Fruit fly (Drosophila melanogaster): ENCODE measurements around the gene Pex3.

DNA sequence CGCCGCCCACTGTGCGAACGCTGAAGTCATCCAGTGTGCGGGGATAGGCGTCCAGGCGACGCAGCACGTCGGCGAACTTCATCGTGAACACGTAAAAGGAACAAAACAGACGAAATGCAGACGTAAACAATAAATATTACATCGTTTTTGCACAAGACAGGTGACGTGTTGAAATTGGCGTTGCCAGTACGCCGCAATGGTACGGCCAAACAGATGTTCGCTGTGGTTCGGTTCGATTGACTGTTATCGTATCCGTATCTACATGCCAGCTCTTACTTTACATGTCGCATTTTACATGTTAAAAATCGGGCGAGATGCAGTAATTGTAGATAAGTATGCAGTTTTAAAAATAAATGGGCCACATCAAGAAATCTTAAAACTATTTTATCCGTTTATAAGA lies 19.3 kb downstream of the Pex3 start, which contains the start of gene CG7011:
- TF ChIP-seq CG12605 (GFP tag; IDR thresholded peaks at IDR 0.05), result no peak
- no peak for TF ChIP-seq Pif1B (GFP tag; optimal IDR thresholded peaks at IDR 0.05)
- TF ChIP-seq CG8159 (tag; optimal IDR thresholded peaks at IDR 0.05), result no peak
- no peak for TF ChIP-seq Snoo (tag; optimal IDR thresholded peaks at IDR 0.05)
- TF ChIP-seq CG10348 (GFP tag; IDR thresholded peaks at IDR 0.05), result no peak
- no peak for TF ChIP-seq CG4496 (GFP tag; IDR thresholded peaks at IDR 0.05)
- no peak for TF ChIP-seq Pif1A (GFP tag; optimal IDR thresholded peaks at IDR 0.05)
- TF ChIP-seq EcR (GFP tag; optimal IDR thresholded peaks at IDR 0.05), result no peak
- TF ChIP-seq CG13204 (GFP tag; optimal IDR thresholded peaks at IDR 0.05), result no peak
- TF ChIP-seq fd96Ca (GFP tag; IDR thresholded peaks at IDR 0.05), result no peak
- no peak for TF ChIP-seq CG9948 (tag; optimal IDR thresholded peaks at IDR 0.05)
- TF ChIP-seq CG32121 (GFP tag; IDR thresholded peaks at IDR 0.05), result no peak
- no peak for TF ChIP-seq Ets98B (GFP tag; IDR thresholded peaks at IDR 0.05)
- no peak for TF ChIP-seq CG15710 (tag; optimal IDR thresholded peaks at IDR 0.05)

All from whole organism, pupa.